Worm (Caenorhabditis elegans) whole organism, mixed stage, embryonic: ENCODE data around the gene fipr-3.

Source experiments
- M03D4.4 ChIP-seq: sonication (generic microtip); optimal IDR thresholded peaks from 2 replicates; lab custom pipeline; 2017; ENCODE audit warnings: mild to moderate bottlenecking, missing genetic modification characterization, missing compliant biosample characterization
- bed-3 ChIP-seq: fragments of 200-800 bp; sonication (Bioruptor generic); optimal IDR thresholded peaks from 3 replicates; lab custom pipeline; 2018; ENCODE audit warnings: mild to moderate bottlenecking, missing genetic modification characterization, moderate library complexity, missing compliant biosample characterization
- blmp-1 ChIP-seq: fragments of 150-350 bp; optimal IDR thresholded peaks from 2 replicates; lab custom pipeline; 2014; ENCODE audit warnings: missing biosample characterization, missing genetic modification characterization
- ceh-43 ChIP-seq: fragments of 200-800 bp; sonication (Bioruptor generic); optimal IDR thresholded peaks from 2 replicates; lab custom pipeline; 2018; ENCODE audit warnings: mild to moderate bottlenecking, missing genetic modification characterization, moderate library complexity, missing compliant biosample characterization
- ceh-83 ChIP-seq: fragments of 200-800 bp; sonication (Bioruptor generic); optimal IDR thresholded peaks from 2 replicates; lab custom pipeline; 2018; ENCODE audit warnings: mild to moderate bottlenecking, missing genetic modification characterization, missing compliant biosample characterization
- ces-1 ChIP-seq: fragments of 150-350 bp; optimal IDR thresholded peaks from 2 replicates; lab custom pipeline; 2014; ENCODE audit warnings: missing biosample characterization, missing genetic modification reagents, missing genetic modification characterization
- elt-1 ChIP-seq: sonication (generic microtip); optimal IDR thresholded peaks from 2 replicates; lab custom pipeline; 2017; ENCODE audit warnings: missing genetic modification characterization, mild to moderate bottlenecking, missing compliant biosample characterization, antibody characterized with exemption, moderate library complexity, borderline replicate concordance; ENCODE audit not compliant: insufficient read depth
- elt-3 ChIP-seq: fragments of 150-350 bp; optimal IDR thresholded peaks from 2 replicates; lab custom pipeline; 2014; ENCODE audit warnings: missing biosample characterization, missing genetic modification characterization
- flh-1 ChIP-seq: fragments of 200-800 bp; sonication (Bioruptor generic); optimal IDR thresholded peaks from 2 replicates; lab custom pipeline; 2018; ENCODE audit warnings: mild to moderate bottlenecking, missing genetic modification characterization, moderate library complexity, missing compliant biosample characterization
- ham-2 ChIP-seq: fragments of 200-800 bp; sonication (Bioruptor generic); optimal IDR thresholded peaks from 2 replicates; lab custom pipeline; 2018; ENCODE audit warnings: mild to moderate bottlenecking, missing genetic modification characterization, missing compliant biosample characterization
- hlh-1 ChIP-seq: fragments of 150-350 bp; optimal IDR thresholded peaks from 2 replicates; lab custom pipeline; 2014; ENCODE audit warnings: missing biosample characterization, missing genetic modification reagents, missing genetic modification characterization
- lin-32 ChIP-seq: fragments of 200-800 bp; sonication (Bioruptor generic); optimal IDR thresholded peaks from 2 replicates; lab custom pipeline; 2018; ENCODE audit warnings: mild to moderate bottlenecking, missing genetic modification characterization, missing compliant biosample characterization
- mep-1 ChIP-seq: fragments of 150-350 bp; optimal IDR thresholded peaks from 2 replicates; lab custom pipeline; 2017; ENCODE audit warnings: missing biosample characterization, missing genetic modification reagents, missing genetic modification characterization, inconsistent platforms
- mls-2 ChIP-seq: sonication (generic microtip); optimal IDR thresholded peaks from 2 replicates; lab custom pipeline; 2016; ENCODE audit warnings: mild to moderate bottlenecking, missing genetic modification characterization, moderate library complexity, missing compliant biosample characterization
- nhr-12 ChIP-seq: fragments of 150-350 bp; optimal IDR thresholded peaks from 2 replicates; lab custom pipeline; 2014; ENCODE audit warnings: missing biosample characterization, missing genetic modification characterization
- nhr-2 ChIP-seq: fragments of 150-350 bp; optimal IDR thresholded peaks from 2 replicates; lab custom pipeline; 2014; ENCODE audit warnings: missing biosample characterization, missing genetic modification characterization
- nhr-237 ChIP-seq: fragments of 150-350 bp; optimal IDR thresholded peaks from 2 replicates; lab custom pipeline; 2014; ENCODE audit warnings: missing biosample characterization, missing genetic modification characterization
- nhr-28 ChIP-seq: fragments of 150-350 bp; optimal IDR thresholded peaks from 2 replicates; lab custom pipeline; 2014; ENCODE audit warnings: missing biosample characterization, missing genetic modification characterization
- nhr-76 ChIP-seq: sonication (generic microtip); optimal IDR thresholded peaks from 2 replicates; lab custom pipeline; 2017; ENCODE audit warnings: missing biosample characterization, missing genetic modification characterization
- pha-4 ChIP-seq: fragments of 150-350 bp; optimal IDR thresholded peaks from 2 replicates; lab custom pipeline; 2018; ENCODE audit warnings: missing biosample characterization, missing genetic modification reagents, missing genetic modification characterization
- sem-2 ChIP-seq: fragments of 200-800 bp; sonication (Bioruptor generic); optimal IDR thresholded peaks from 2 replicates; lab custom pipeline; 2018; ENCODE audit warnings: mild to moderate bottlenecking, missing genetic modification characterization, missing compliant biosample characterization
- snpc-4 ChIP-seq: fragments of 150-350 bp; optimal IDR thresholded peaks from 2 replicates; lab custom pipeline; 2014; ENCODE audit warnings: missing biosample characterization, missing genetic modification characterization
- sptf-1 ChIP-seq: sonication (generic microtip); optimal IDR thresholded peaks from 2 replicates; lab custom pipeline; 2017; ENCODE audit warnings: mild to moderate bottlenecking, missing genetic modification characterization, moderate library complexity, missing compliant biosample characterization
- tbx-8 ChIP-seq: fragments of 200-800 bp; sonication (Bioruptor generic); optimal IDR thresholded peaks from 2 replicates; lab custom pipeline; 2018; ENCODE audit warnings: mild to moderate bottlenecking, missing genetic modification characterization, moderate library complexity, missing compliant biosample characterization
- unc-120 ChIP-seq: sonication (generic microtip); optimal IDR thresholded peaks from 2 replicates; lab custom pipeline; 2017; ENCODE audit warnings: missing genetic modification characterization, missing compliant biosample characterization; ENCODE audit not compliant: poor library complexity, severe bottlenecking
- unc-39 ChIP-seq: fragments of 150-350 bp; optimal IDR thresholded peaks from 2 replicates; lab custom pipeline; 2014; ENCODE audit warnings: missing biosample characterization, missing genetic modification characterization
- unc-62 ChIP-seq: fragments of 150-350 bp; optimal IDR thresholded peaks from 2 replicates; lab custom pipeline; 2014; ENCODE audit warnings: missing biosample characterization, missing genetic modification reagents, missing genetic modification characterization
- zip-8 ChIP-seq: fragments of 150-350 bp; optimal IDR thresholded peaks from 2 replicates; lab custom pipeline; 2014; ENCODE audit warnings: missing biosample characterization, missing genetic modification characterization

Gene fipr-3

DNA sequence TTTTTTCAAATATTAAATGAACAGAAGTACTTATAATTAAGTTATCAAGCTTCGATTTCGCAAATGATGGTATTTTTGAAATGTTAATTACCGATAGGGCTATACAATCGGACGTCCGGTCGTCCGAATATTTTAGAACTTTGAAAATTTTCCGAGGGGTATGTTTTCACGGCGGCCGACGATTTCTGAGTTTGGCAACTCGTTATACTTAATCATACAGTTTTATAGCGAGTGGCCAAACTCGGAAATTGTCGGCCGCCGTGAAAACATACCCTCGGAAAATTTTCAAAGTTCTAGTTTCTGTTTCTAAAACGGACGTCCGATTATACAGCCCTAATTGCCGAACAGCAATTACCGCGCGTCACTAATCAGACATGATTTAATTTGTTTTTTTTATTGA lies 981 bp downstream of the fipr-3 start:
- TF ChIP-seq tbx-8 (GFP tag; lab: Kevin White, UChicago) = no peak
- TF ChIP-seq nhr-237 (tag; lab: Kevin White, UChicago) = no peak
- TF ChIP-seq mls-2 = no peak
- TF ChIP-seq nhr-2 (tag; lab: Kevin White, UChicago) = no peak
- no peak for TF ChIP-seq ham-2 (GFP tag; lab: Kevin White, UChicago)
- TF ChIP-seq ceh-83 (GFP tag; lab: Kevin White, UChicago) = no peak
- TF ChIP-seq elt-1 (tag; lab: Kevin White, UChicago) = no peak
- TF ChIP-seq unc-62 (GFP tag; lab: Kevin White, UChicago) = no peak
- TF ChIP-seq unc-39 (tag; lab: Kevin White, UChicago) = no peak

DNA sequence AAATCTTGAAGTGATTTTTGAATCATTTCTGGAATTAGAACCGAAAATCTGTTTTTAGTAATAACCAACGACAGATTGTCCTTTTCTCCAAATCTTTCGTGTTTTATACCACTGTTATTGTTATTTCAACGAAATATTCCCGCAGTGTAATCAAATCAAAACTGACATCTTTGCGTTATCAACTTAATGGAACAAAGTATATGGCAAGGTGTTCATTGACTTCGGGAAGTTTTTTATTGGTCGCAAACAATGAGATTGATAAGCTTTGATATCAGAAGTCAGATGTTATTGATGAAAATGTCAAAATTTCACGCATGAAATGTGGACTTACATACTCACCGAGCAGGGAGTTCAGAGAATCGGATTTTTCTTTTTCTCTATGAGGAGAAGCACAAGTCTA lies 1.5 kb downstream of the fipr-3 start, which contains the start of gene F23D12.11:
Gene F23D12.11, minus strand, starts transcription at position 79 of the 400 bp plus-strand sequence.
- TF ChIP-seq nhr-2 (tag; lab: Kevin White, UChicago) = no peak
- no peak for TF ChIP-seq hlh-1 (tag; lab: Kevin White, UChicago)

DNA sequence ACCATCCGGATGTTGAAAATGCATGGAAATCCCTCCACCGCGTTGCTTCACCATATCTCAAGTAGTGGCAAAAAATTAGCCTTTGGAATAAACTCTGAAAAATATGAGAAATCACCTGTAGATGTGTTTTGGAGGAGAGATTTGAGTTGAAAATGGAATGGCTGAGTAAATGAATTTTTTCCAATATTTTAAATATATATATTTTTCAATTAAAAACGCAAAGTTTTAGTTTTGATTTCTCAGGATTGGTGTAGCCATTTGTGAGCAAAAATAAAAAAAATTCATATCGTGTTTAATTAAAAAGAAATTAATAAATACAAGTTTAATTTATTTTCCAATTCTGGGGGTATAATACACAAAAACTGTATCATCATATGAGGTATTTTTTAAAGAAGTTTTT lies 4.8 kb downstream of the fipr-3 start, which contains the start of gene F23D12.1:
Gene F23D12.1, minus strand, starts transcription at position 101 of the 400 bp plus-strand sequence.
- no peak for TF ChIP-seq tbx-8 (GFP tag; lab: Kevin White, UChicago)
- TF ChIP-seq snpc-4 (tag; lab: Kevin White, UChicago) = no peak

DNA sequence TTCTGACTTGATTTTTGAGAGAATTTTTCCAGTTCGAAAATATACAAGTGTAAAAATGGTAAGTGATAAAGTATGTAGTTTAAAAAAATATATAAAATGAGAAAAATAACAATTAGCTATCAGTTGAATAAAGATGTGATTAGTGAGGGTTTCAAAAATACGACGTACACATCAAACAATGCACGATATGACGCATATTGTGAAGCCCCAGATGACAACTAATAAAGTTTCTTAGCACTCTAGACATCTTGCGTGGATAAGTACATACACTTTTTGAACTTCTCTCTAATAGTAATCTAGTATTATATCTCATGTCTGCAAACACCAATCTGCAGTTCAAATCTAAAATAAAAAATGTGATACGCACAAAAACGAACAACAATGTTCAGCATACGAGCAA lies 7.2 kb downstream of the fipr-3 start:
- no peak for TF ChIP-seq elt-3
- TF ChIP-seq flh-1 (GFP tag; lab: Kevin White, UChicago) = no peak
- no peak for TF ChIP-seq ceh-43 (GFP tag; lab: Kevin White, UChicago)
- no peak for TF ChIP-seq nhr-28
- no peak for TF ChIP-seq ham-2 (GFP tag; lab: Kevin White, UChicago)
- TF ChIP-seq nhr-2 (tag; lab: Kevin White, UChicago) = no peak
- TF ChIP-seq pha-4 (tag; lab: Kevin White, UChicago) = no peak
- TF ChIP-seq unc-120 = no peak
- TF ChIP-seq nhr-12 (tag; lab: Kevin White, UChicago) = no peak
- TF ChIP-seq nhr-76 = no peak
- no peak for TF ChIP-seq lin-32 (GFP tag; lab: Kevin White, UChicago)
- no peak for TF ChIP-seq nhr-237 (tag; lab: Kevin White, UChicago)
- TF ChIP-seq zip-8 (tag; lab: Kevin White, UChicago) = no peak

DNA sequence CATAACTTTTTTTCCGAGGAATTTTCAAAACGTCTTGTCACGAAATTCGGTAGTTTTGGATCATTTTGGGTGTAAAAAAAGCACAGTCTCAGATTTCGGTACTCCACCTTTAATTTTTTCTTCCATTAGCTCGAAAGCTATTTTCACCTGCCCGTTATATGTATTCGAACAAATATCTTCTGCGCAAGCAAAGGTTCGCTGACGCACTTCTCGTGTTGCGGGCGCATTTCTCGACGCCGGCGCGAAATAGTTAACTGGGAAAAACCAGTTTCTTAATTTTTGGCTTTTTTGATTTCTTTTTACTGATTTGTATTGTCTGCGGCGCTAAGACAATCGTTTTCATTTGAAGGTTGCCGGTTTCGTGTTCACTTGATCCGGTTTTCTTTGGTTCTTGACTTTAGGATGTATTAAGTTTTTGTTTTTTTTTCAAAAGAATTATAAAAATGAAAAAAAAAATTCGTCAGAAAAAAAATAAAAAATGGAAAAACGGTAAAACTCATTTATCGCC lies 12.5 kb downstream of the fipr-3 start:
- TF ChIP-seq mep-1 (no peak), hlh-1 (tag; lab: Kevin White, UChicago) (no peak), elt-3 (no peak), bed-3 (GFP tag; lab: Kevin White, UChicago) (no peak), nhr-2 (tag; lab: Kevin White, UChicago) (no peak), M03D4.4 (tag; lab: Kevin White, UChicago) (no peak), zip-8 (tag; lab: Kevin White, UChicago) (no peak), sptf-1 (tag; lab: Kevin White, UChicago) (no peak), unc-120 (no peak), snpc-4 (tag; lab: Kevin White, UChicago) (no peak), blmp-1 (no peak), ham-2 (GFP tag; lab: Kevin White, UChicago) (no peak), ces-1 (no peak)

DNA sequence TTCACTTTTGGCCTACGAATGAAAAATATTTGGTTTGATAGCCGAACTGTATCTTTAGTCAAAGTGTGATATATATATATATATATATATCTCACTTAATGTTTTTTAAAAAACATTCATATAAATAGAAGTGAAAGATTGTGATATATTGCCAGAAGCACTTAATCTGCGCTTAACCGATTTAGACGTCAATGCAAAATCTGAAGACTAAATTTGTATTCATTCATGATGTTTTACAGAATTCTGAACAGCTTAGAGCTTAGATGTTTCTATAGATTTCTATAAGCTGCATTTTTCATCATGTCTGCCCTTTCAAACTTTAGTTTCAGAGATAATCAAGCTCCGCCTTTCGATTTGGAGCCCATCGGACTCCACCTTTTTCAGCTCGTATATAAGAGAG lies 19.1 kb downstream of the fipr-3 start, which contains the start of gene F23D12.3:
Gene F23D12.3, plus strand, starts transcription at position 301 of the 400 bp plus-strand sequence.
- TF ChIP-seq unc-39 (tag; lab: Kevin White, UChicago) = no peak
- TF ChIP-seq snpc-4 (tag; lab: Kevin White, UChicago) = no peak
- TF ChIP-seq nhr-28 = no peak
- no peak for TF ChIP-seq sem-2 (GFP tag; lab: Kevin White, UChicago)
- TF ChIP-seq lin-32 (GFP tag; lab: Kevin White, UChicago) = no peak
- no peak for TF ChIP-seq unc-120
- no peak for TF ChIP-seq bed-3 (GFP tag; lab: Kevin White, UChicago)
- TF ChIP-seq nhr-237 (tag; lab: Kevin White, UChicago) = no peak
- no peak for TF ChIP-seq hlh-1 (tag; lab: Kevin White, UChicago)
